Fruit fly (Drosophila melanogaster) whole organism, prepupa: Measurements from ENCODE around the gene CG15544.

ENCODE experiments used
- CG15336 ChIP-seq: fragments of 200-800 bp; sonication (Bioruptor generic); IDR thresholded peaks from 2 replicates; pipeline ENCODE4 v1.3.6; 2022; ENCODE audit warnings: missing biosample characterization, missing genetic modification characterization
- CG3032 ChIP-seq: fragments of 200-800 bp; optimal IDR thresholded peaks from 2 replicates; lab custom pipeline; 2019; ENCODE audit warnings: missing biosample characterization, mild to moderate bottlenecking, missing genetic modification characterization, moderate library complexity
- CG3919 ChIP-seq: fragments of 200-800 bp; sonication (Bioruptor generic); optimal IDR thresholded peaks from 3 replicates; lab custom pipeline; 2016; ENCODE audit warnings: missing biosample characterization, missing genetic modification characterization
- Sox102F ChIP-seq: fragments of 200-800 bp; sonication (Bioruptor generic); optimal IDR thresholded peaks from 2 replicates; lab custom pipeline; 2016; ENCODE audit warnings: missing biosample characterization, mild to moderate bottlenecking, missing genetic modification characterization
- Sox15 ChIP-seq: fragments of 200-800 bp; sonication (Bioruptor generic); optimal IDR thresholded peaks from 3 replicates; lab custom pipeline; 2016; ENCODE audit warnings: missing biosample characterization, missing genetic modification characterization
- achi ChIP-seq: fragments of 200-800 bp; sonication (Bioruptor generic); optimal IDR thresholded peaks from 3 replicates; lab custom pipeline; 2016; ENCODE audit warnings: missing biosample characterization, missing genetic modification characterization
- fd85E ChIP-seq: fragments of 200-800 bp; sonication (Bioruptor generic); optimal IDR thresholded peaks from 3 replicates; lab custom pipeline; 2016; ENCODE audit warnings: missing biosample characterization, missing genetic modification characterization
- ss ChIP-seq, 2 experiments: fragments of 200-800 bp; sonication (Bioruptor generic); optimal IDR thresholded peaks; 2 replicates in 1 of 2; 3 replicates in 1 of 2; lab custom pipeline; 2017 to 2018; ENCODE audit warnings: mild to moderate bottlenecking in 2 of 2, missing biosample characterization in 2 of 2, missing genetic modification characterization in 2 of 2, moderate library complexity in 1 of 2
- svp ChIP-seq: fragments of 200-800 bp; sonication (Bioruptor generic); peaks from one replicate; lab custom pipeline; 2016; ENCODE audit warnings: missing biosample characterization, missing genetic modification characterization
- vri ChIP-seq: fragments of 200-800 bp; sonication (Bioruptor generic); optimal IDR thresholded peaks from 3 replicates; lab custom pipeline; 2016; ENCODE audit warnings: missing biosample characterization, mild to moderate bottlenecking, missing genetic modification characterization

dm6 chr3R:30808346-30809286 is 19.0 kb upstream of the CG15544 start, which contains the start of gene cindr:
- TF ChIP-seq Sox15 (GFP tag; lab: Kevin White, UChicago) (no peak), CG3919 (GFP tag; lab: Kevin White, UChicago) (peak; percentile 16), svp (GFP tag; lab: Kevin White, UChicago) (peak; percentile 87), Sox102F (GFP tag; lab: Kevin White, UChicago) (peak; percentile 15), fd85E (no peak), CG3032 (peak; percentile 22), ss (GFP tag; optimal IDR thresholded peaks at IDR 0.05; lab: Kevin White, UChicago) (peak; percentile 63 to 80), vri (peak; percentile 0), CG15336 (no peak), achi (GFP tag; lab: Kevin White, UChicago) (peak; percentile 28)
